Worm (Caenorhabditis elegans) whole organism, L4 larva: ENCODE measurements around the gene exl-1.

Source experiments
- D1046.2 ChIP-seq: fragments of 200-800 bp; sonication (Bioruptor generic); IDR thresholded peaks from 2 replicates; pipeline ENCODE4 v1.3.6; 2022; ENCODE audit warnings: missing genetic modification characterization, missing compliant biosample characterization
- F37D6.2 ChIP-seq: sonication (generic microtip); optimal IDR thresholded peaks from 2 replicates; lab custom pipeline; 2016; ENCODE audit warnings: mild to moderate bottlenecking, missing genetic modification characterization, missing compliant biosample characterization
- F49E8.2 ChIP-seq: sonication (generic microtip); optimal IDR thresholded peaks from 2 replicates; lab custom pipeline; 2016; ENCODE audit warnings: missing compliant biosample characterization, mild to moderate bottlenecking, missing genetic modification characterization, borderline replicate concordance
- ZK546.5 ChIP-seq, 2 experiments: sonication (generic microtip); optimal IDR thresholded peaks; 2 replicates each; lab custom pipeline; 2017; ENCODE audit warnings: missing biosample characterization in 2 of 2, missing genetic modification characterization in 2 of 2
- aly-2 ChIP-seq: sonication (generic microtip); optimal IDR thresholded peaks from 2 replicates; lab custom pipeline; 2018; ENCODE audit warnings: missing biosample characterization, missing genetic modification characterization
- arid-1 ChIP-seq: fragments of 200-800 bp; sonication (Bioruptor generic); conservative IDR thresholded peaks from 2 replicates; pipeline ENCODE4 v1.3.6; 2022; ENCODE audit warnings: missing genetic modification reagents, missing genetic modification characterization, missing compliant biosample characterization
- ceh-28 ChIP-seq: fragments of 150-350 bp; optimal IDR thresholded peaks from 2 replicates; lab custom pipeline; 2014; ENCODE audit warnings: missing biosample characterization, missing genetic modification reagents, missing genetic modification characterization
- ceh-32 ChIP-seq: sonication (generic microtip); optimal IDR thresholded peaks from 2 replicates; lab custom pipeline; 2016; ENCODE audit warnings: mild to moderate bottlenecking, missing genetic modification characterization, missing compliant biosample characterization; ENCODE audit not compliant: poor library complexity
- ceh-62 ChIP-seq: sonication (generic microtip); optimal IDR thresholded peaks from 2 replicates; lab custom pipeline; 2017; ENCODE audit warnings: missing biosample characterization, missing genetic modification characterization
- ceh-82 ChIP-seq: sonication (generic microtip); optimal IDR thresholded peaks from 2 replicates; lab custom pipeline; 2017; ENCODE audit warnings: missing biosample characterization, missing genetic modification characterization
- ces-1 ChIP-seq: fragments of 150-350 bp; sonication (generic microtip); optimal IDR thresholded peaks from 4 replicates; lab custom pipeline; 2014; ENCODE audit warnings: missing biosample characterization, missing genetic modification reagents, missing genetic modification characterization
- cey-2 ChIP-seq: sonication (generic microtip); optimal IDR thresholded peaks from 3 replicates; lab custom pipeline; 2017; ENCODE audit warnings: missing genetic modification characterization, mild to moderate bottlenecking, missing compliant biosample characterization, antibody characterized with exemption, borderline replicate concordance; ENCODE audit not compliant: insufficient read depth
- ctbp-1 ChIP-seq: fragments of 200-800 bp; sonication (Bioruptor generic); IDR thresholded peaks from 2 replicates; pipeline ENCODE4 v1.3.6; 2022; ENCODE audit warnings: missing genetic modification reagents, missing genetic modification characterization, missing compliant biosample characterization
- daf-19 ChIP-seq: fragments of 200-800 bp; sonication (Bioruptor generic); conservative IDR thresholded peaks from 2 replicates; pipeline ENCODE4 v1.3.6; 2022; ENCODE audit warnings: missing genetic modification characterization, missing compliant biosample characterization
- dmd-9 ChIP-seq: fragments of 200-800 bp; sonication (Bioruptor generic); IDR thresholded peaks from 2 replicates; pipeline ENCODE4 v1.3.6; 2022; ENCODE audit warnings: missing genetic modification reagents, missing genetic modification characterization, missing compliant biosample characterization
- jun-1 ChIP-seq: fragments of 150-350 bp; optimal IDR thresholded peaks from 2 replicates; lab custom pipeline; 2014; ENCODE audit warnings: missing biosample characterization, missing genetic modification reagents, missing genetic modification characterization
- lin-1 ChIP-seq: fragments of 200-800 bp; sonication (Bioruptor generic); IDR thresholded peaks from 2 replicates; pipeline ENCODE4 v1.3.6; 2022; ENCODE audit warnings: missing genetic modification reagents, missing genetic modification characterization, missing compliant biosample characterization
- lin-29 ChIP-seq: fragments of 200-800 bp; sonication (Bioruptor generic); IDR thresholded peaks from 2 replicates; pipeline ENCODE4 v1.3.6; 2022; ENCODE audit warnings: missing genetic modification reagents, missing genetic modification characterization, missing compliant biosample characterization
- lin-38 ChIP-seq: fragments of 200-800 bp; sonication (Bioruptor generic); IDR thresholded peaks from 2 replicates; pipeline ENCODE4 v1.3.6; 2022; ENCODE audit warnings: missing genetic modification reagents, missing genetic modification characterization, missing compliant biosample characterization
- lin-39 ChIP-seq: fragments of 150-350 bp; optimal IDR thresholded peaks from 2 replicates; lab custom pipeline; 2014; ENCODE audit warnings: missing biosample characterization, missing genetic modification reagents, missing genetic modification characterization
- lsy-2 ChIP-seq, 2 experiments: fragments of 150-350 bp in 1 of 2; sonication (generic microtip) in 1 of 2; optimal IDR thresholded peaks; 2 replicates each; lab custom pipeline; 2014 to 2017; ENCODE audit warnings: missing biosample characterization in 2 of 2, missing genetic modification characterization in 2 of 2
- madf-5 ChIP-seq, 2 experiments: fragments of 200-800 bp; sonication (Bioruptor generic); IDR thresholded peaks; 2 replicates each; pipeline ENCODE4 v1.3.6; 2022; ENCODE audit warnings: missing compliant biosample characterization in 2 of 2, missing genetic modification characterization in 2 of 2
- madf-9 ChIP-seq: fragments of 200-800 bp; sonication (Bioruptor generic); conservative IDR thresholded peaks from 2 replicates; pipeline ENCODE4 v1.3.6; 2022; ENCODE audit warnings: missing genetic modification reagents, missing genetic modification characterization, missing compliant biosample characterization
- mdt-29 ChIP-seq: fragments of 200-800 bp; sonication (Bioruptor generic); IDR thresholded peaks from 2 replicates; pipeline ENCODE4 v1.3.6; 2022; ENCODE audit warnings: missing genetic modification reagents, missing genetic modification characterization, missing compliant biosample characterization
- mep-1 ChIP-seq: fragments of 150-350 bp; sonication (generic microtip); optimal IDR thresholded peaks from 3 replicates; lab custom pipeline; 2014; ENCODE audit warnings: missing biosample characterization, missing genetic modification characterization
- mes-2 ChIP-seq: sonication (generic microtip); optimal IDR thresholded peaks from 2 replicates; lab custom pipeline; 2016; ENCODE audit warnings: missing genotype, mild to moderate bottlenecking, missing genetic modification characterization, missing compliant biosample characterization; ENCODE audit not compliant: poor library complexity, severe bottlenecking
- nhr-10 ChIP-seq: fragments of 150-350 bp; optimal IDR thresholded peaks from 2 replicates; lab custom pipeline; 2014; ENCODE audit warnings: missing biosample characterization, missing genetic modification characterization
- nhr-111 ChIP-seq: fragments of 200-800 bp; sonication (Bioruptor generic); optimal IDR thresholded peaks from 2 replicates; lab custom pipeline; 2018; ENCODE audit warnings: mild to moderate bottlenecking, missing genetic modification characterization, missing compliant biosample characterization
- nhr-28 ChIP-seq: fragments of 150-350 bp; optimal IDR thresholded peaks from 2 replicates; lab custom pipeline; 2014; ENCODE audit warnings: missing biosample characterization, missing genetic modification characterization
- nhr-6 ChIP-seq: fragments of 150-350 bp; optimal IDR thresholded peaks from 2 replicates; lab custom pipeline; 2014; ENCODE audit warnings: missing biosample characterization, missing genetic modification characterization
- nhr-76 ChIP-seq: fragments of 150-350 bp; optimal IDR thresholded peaks from 2 replicates; lab custom pipeline; 2014; ENCODE audit warnings: missing biosample characterization, missing genetic modification characterization
- pqm-1 ChIP-seq: sonication (generic microtip); optimal IDR thresholded peaks from 2 replicates; lab custom pipeline; 2017; ENCODE audit warnings: missing biosample characterization, missing genetic modification characterization
- set-16 ChIP-seq: fragments of 200-800 bp; sonication (Bioruptor generic); IDR thresholded peaks from 2 replicates; pipeline ENCODE4 v1.3.6; 2022; ENCODE audit warnings: missing genetic modification reagents, missing genetic modification characterization, missing compliant biosample characterization
- snpc-1.2 ChIP-seq: fragments of 200-800 bp; sonication (Bioruptor generic); IDR thresholded peaks from 2 replicates; pipeline ENCODE4 v1.3.6; 2022; ENCODE audit warnings: missing genetic modification reagents, missing genetic modification characterization, missing compliant biosample characterization
- spr-1 ChIP-seq: sonication (generic microtip); optimal IDR thresholded peaks from 2 replicates; lab custom pipeline; 2016; ENCODE audit warnings: mild to moderate bottlenecking, missing genetic modification characterization, missing compliant biosample characterization
- tag-97 ChIP-seq: fragments of 200-800 bp; sonication (Bioruptor generic); IDR thresholded peaks from 2 replicates; pipeline ENCODE4 v1.3.6; 2022; ENCODE audit warnings: missing genetic modification characterization, missing compliant biosample characterization
- unc-130 ChIP-seq: sonication (generic microtip); optimal IDR thresholded peaks from 2 replicates; lab custom pipeline; 2016; ENCODE audit warnings: missing genetic modification reagents, missing genetic modification characterization, missing compliant biosample characterization
- unc-39 ChIP-seq: sonication (generic microtip); optimal IDR thresholded peaks from 2 replicates; lab custom pipeline; 2017; ENCODE audit warnings: missing biosample characterization, missing genetic modification characterization
- unc-62 ChIP-seq, 3 experiments: fragments of 150-350 bp in 1 of 3; sonication (generic microtip); optimal IDR thresholded peaks in 2 of 3; peaks in 1 of 3; 1 replicate in 1 of 3; 2 replicates in 2 of 3; lab custom pipeline; 2014 to 2017; ENCODE audit warnings: missing biosample characterization in 3 of 3, missing genetic modification characterization in 3 of 3, missing genetic modification reagents in 3 of 3, missing genotype in 1 of 3
- zfp-2 ChIP-seq: sonication (generic microtip); optimal IDR thresholded peaks from 2 replicates; lab custom pipeline; 2016; ENCODE audit warnings: mild to moderate bottlenecking, missing genetic modification characterization, missing compliant biosample characterization
- zfp-3 ChIP-seq: fragments of 200-800 bp; sonication (Bioruptor generic); conservative IDR thresholded peaks from 2 replicates; pipeline ENCODE4 v1.3.6; 2022; ENCODE audit warnings: missing genetic modification reagents, missing genetic modification characterization, missing compliant biosample characterization
- zip-2 ChIP-seq: fragments of 150-350 bp; optimal IDR thresholded peaks from 2 replicates; lab custom pipeline; 2014; ENCODE audit warnings: missing biosample characterization, missing genetic modification characterization

exl-1 gene

DNA sequence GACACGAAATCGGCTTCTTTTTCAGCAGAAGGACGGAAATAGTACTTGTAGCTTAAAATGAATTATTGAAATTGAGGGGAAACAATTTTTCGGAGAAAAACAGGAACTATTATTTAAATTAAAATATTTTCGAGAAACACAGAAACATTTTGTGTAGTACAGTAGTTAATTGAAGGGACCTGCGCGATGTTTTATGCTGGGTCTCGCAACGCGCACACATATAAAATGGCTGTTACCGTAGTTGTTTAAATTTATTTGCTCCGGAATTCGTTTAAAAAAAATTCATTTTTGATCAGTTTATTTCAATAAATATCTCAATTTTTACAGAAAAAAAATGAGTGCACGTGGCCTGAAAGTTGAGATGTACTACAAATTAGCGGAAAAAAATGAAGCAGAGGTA lies 2.5 kb downstream of the exl-1 start, which contains the start of gene dsb-2 (continued):
- peak; percentile 66 for TF ChIP-seq F49E8.2 (tag; lab: Kevin White, UChicago)
- no peak for TF ChIP-seq nhr-111 (GFP tag; lab: Kevin White, UChicago)
- TF ChIP-seq unc-39 (tag; lab: Kevin White, UChicago) = no peak
- peak; percentile 73 for TF ChIP-seq unc-130 (GFP tag; lab: Kevin White, UChicago)
- no peak for TF ChIP-seq snpc-1.2 (GFP tag; lab: Robert Waterston, UW)
- no peak for TF ChIP-seq tag-97 (GFP tag; lab: Robert Waterston, UW)
- TF ChIP-seq unc-62 (GFP tag; optimal IDR thresholded peaks at IDR 0.05 in 1 of 2; lab: Kevin White, UChicago) = no peak
- no peak for TF ChIP-seq unc-62 (tag; optimal IDR thresholded peaks at IDR 0.05; lab: Kevin White, UChicago)

DNA sequence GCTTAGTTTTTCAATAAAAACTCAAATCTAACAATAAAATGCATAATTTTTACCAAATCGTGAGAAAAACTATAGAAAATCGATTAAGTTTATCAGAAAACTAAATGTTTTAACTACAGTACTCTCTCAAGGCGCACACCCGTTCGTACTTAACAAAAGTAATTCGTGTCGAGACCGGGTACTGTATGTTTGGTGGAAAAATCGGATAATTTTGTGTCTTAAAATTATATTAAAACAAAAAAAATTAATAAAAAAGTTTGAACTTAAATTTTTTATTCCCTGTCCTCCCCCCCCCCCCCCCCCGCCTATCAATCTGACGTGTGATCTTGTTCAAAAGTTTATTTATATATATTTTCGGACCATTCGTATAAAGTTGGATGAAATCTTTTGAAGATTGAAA lies 5.0 kb downstream of the exl-1 start, which contains the start of gene F26H11.4:
F26H11.4 (plus strand) TSS at position 301 of the 400 bp plus-strand sequence.
- 0 out of 2 replicates have a peak, but pooled peaks have one; percentile 3 for TF ChIP-seq lin-1 (GFP tag; lab: Robert Waterston, UW)
- TF ChIP-seq mes-2 (tag; lab: Kevin White, UChicago) = no peak
- no peak for TF ChIP-seq set-16 (GFP tag; lab: Robert Waterston, UW)
- TF ChIP-seq, all 104 proteins: peak for 1

DNA sequence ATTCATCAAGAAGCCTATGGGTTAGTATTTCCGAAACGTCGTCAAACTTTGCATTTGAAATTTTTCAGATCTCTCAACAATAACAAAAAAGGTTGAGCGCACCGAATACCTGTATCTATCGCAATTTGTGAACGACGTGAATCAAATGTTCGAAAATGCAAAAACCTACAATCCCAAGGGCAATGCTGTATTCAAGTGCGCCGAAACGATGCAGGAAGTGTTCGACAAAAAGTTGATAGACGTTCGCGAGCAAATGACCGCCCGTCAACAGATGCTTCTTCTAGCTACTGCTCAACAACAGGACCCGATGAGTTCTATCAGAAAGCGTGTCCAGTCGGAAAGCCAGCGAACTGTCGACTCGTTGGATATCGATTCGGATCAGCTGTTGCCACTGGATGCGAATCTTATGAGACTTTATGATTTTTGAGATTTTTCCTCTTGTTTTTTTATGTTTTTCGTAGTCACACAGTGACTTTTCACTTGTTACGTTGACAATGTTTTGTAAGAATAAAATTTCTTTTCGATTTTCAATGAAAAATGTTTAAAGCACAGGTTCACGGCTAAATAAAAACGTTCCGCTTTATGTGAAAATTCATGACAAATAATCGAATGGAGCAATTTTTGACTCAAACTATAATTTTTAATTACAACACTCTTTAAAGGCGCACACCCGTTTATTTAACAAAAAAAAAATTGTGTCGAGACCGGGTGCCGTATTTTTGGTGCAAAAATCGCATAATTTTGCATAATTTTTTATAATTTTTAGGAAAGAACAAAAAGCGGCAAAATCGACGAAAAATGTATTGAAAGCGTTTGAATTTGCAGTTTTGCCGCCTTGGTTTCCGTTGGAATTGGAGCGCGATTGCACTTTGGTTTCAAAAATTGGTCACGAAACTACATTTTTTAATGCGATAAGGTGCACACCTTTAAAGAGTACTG lies 5.7 kb downstream of the exl-1 start:
- TF ChIP-seq F49E8.2 (tag; lab: Kevin White, UChicago) (no peak), aly-2 (tag; lab: Kevin White, UChicago) (no peak), arid-1 (GFP tag; lab: Robert Waterston, UW) (0 out of 2 replicates have a peak, but pooled peaks have one; percentile 42), spr-1 (tag; lab: Kevin White, UChicago) (peak; percentile 52), cey-2 (tag; lab: Kevin White, UChicago) (no peak), mes-2 (tag; lab: Kevin White, UChicago) (no peak), ces-1 (GFP tag; lab: Kevin White, UChicago) (no peak), zfp-3 (peak; percentile 86), ceh-82 (tag; lab: Kevin White, UChicago) (no peak), nhr-28 (tag; lab: Kevin White, UChicago) (no peak), ceh-32 (tag; lab: Kevin White, UChicago) (no peak), nhr-76 (tag; lab: Kevin White, UChicago) (no peak), mep-1 (peak; percentile 51), nhr-10 (no peak), zip-2 (tag; lab: Kevin White, UChicago) (peak; percentile 38), mdt-29 (GFP tag; lab: Robert Waterston, UW) (0 out of 2 replicates have a peak, but pooled peaks have one; percentile 14), D1046.2 (GFP tag; lab: Robert Waterston, UW) (0 out of 2 replicates have a peak, but pooled peaks have one; percentile 9), snpc-1.2 (GFP tag; lab: Robert Waterston, UW) (0 out of 2 replicates have a peak, but pooled peaks have one; percentile 40), pqm-1 (tag; lab: Kevin White, UChicago) (no peak), lin-38 (peak; percentile 72), lsy-2 (tag; optimal IDR thresholded peaks at IDR 0.05; lab: Kevin White, UChicago) (peak in 1 of 2 experiments; percentile 81), F37D6.2 (no peak), ceh-28 (no peak), unc-62 (GFP tag; optimal IDR thresholded peaks at IDR 0.05 in 1 of 2; lab: Kevin White, UChicago) (no peak), unc-62 (tag; optimal IDR thresholded peaks at IDR 0.05; lab: Kevin White, UChicago) (no peak), madf-5 (GFP tag; IDR thresholded peaks at IDR 0.05; lab: Robert Waterston, UW) (peak in 1 of 2 experiments; percentile 4; a peak in 1 of 4 replicates), daf-19 (GFP tag; lab: Robert Waterston, UW) (no peak), ctbp-1 (0 out of 2 replicates have a peak, but pooled peaks have one; percentile 62), jun-1 (no peak), dmd-9 (GFP tag; lab: Robert Waterston, UW) (no peak), nhr-6 (peak; percentile 17), lin-39 (tag; lab: Kevin White, UChicago) (no peak), lin-29 (peak; percentile 69), ZK546.5 (tag; optimal IDR thresholded peaks at IDR 0.05; lab: Kevin White, UChicago) (no peak), unc-130 (GFP tag; lab: Kevin White, UChicago) (no peak), madf-9 (GFP tag; lab: Robert Waterston, UW) (no peak), zfp-2 (tag; lab: Kevin White, UChicago) (no peak), ceh-62 (no peak)
